Worm (Caenorhabditis elegans) whole organism, mixed stage, embryonic: ENCODE data around the gene C25F9.12.
A peak's percentile ranks its signal among the peaks of the same experiment; 100 is the strongest.

Source experiments
- M03D4.4 ChIP-seq: sonication (generic microtip); optimal IDR thresholded peaks from 2 replicates; lab custom pipeline; 2017; ENCODE audit warnings: mild to moderate bottlenecking, missing genetic modification characterization, missing compliant biosample characterization
- bed-3 ChIP-seq: fragments of 200-800 bp; sonication (Bioruptor generic); optimal IDR thresholded peaks from 3 replicates; lab custom pipeline; 2018; ENCODE audit warnings: mild to moderate bottlenecking, missing genetic modification characterization, moderate library complexity, missing compliant biosample characterization
- blmp-1 ChIP-seq: fragments of 150-350 bp; optimal IDR thresholded peaks from 2 replicates; lab custom pipeline; 2014; ENCODE audit warnings: missing biosample characterization, missing genetic modification characterization
- ceh-39 ChIP-seq: fragments of 150-350 bp; optimal IDR thresholded peaks from 2 replicates; lab custom pipeline; 2014; ENCODE audit warnings: missing biosample characterization, missing genetic modification characterization
- ceh-43 ChIP-seq: fragments of 200-800 bp; sonication (Bioruptor generic); optimal IDR thresholded peaks from 2 replicates; lab custom pipeline; 2018; ENCODE audit warnings: mild to moderate bottlenecking, missing genetic modification characterization, moderate library complexity, missing compliant biosample characterization
- ceh-83 ChIP-seq: fragments of 200-800 bp; sonication (Bioruptor generic); optimal IDR thresholded peaks from 2 replicates; lab custom pipeline; 2018; ENCODE audit warnings: mild to moderate bottlenecking, missing genetic modification characterization, missing compliant biosample characterization
- drap-1 ChIP-seq: fragments of 200-800 bp; sonication (Bioruptor generic); optimal IDR thresholded peaks from 3 replicates; lab custom pipeline; 2018; ENCODE audit warnings: mild to moderate bottlenecking, missing genetic modification characterization, missing compliant biosample characterization
- elt-3 ChIP-seq: fragments of 150-350 bp; optimal IDR thresholded peaks from 2 replicates; lab custom pipeline; 2014; ENCODE audit warnings: missing biosample characterization, missing genetic modification characterization
- flh-1 ChIP-seq: fragments of 200-800 bp; sonication (Bioruptor generic); optimal IDR thresholded peaks from 2 replicates; lab custom pipeline; 2018; ENCODE audit warnings: mild to moderate bottlenecking, missing genetic modification characterization, moderate library complexity, missing compliant biosample characterization
- ham-2 ChIP-seq: fragments of 200-800 bp; sonication (Bioruptor generic); optimal IDR thresholded peaks from 2 replicates; lab custom pipeline; 2018; ENCODE audit warnings: mild to moderate bottlenecking, missing genetic modification characterization, missing compliant biosample characterization
- hlh-1 ChIP-seq: fragments of 150-350 bp; optimal IDR thresholded peaks from 2 replicates; lab custom pipeline; 2014; ENCODE audit warnings: missing biosample characterization, missing genetic modification reagents, missing genetic modification characterization
- lin-32 ChIP-seq: fragments of 200-800 bp; sonication (Bioruptor generic); optimal IDR thresholded peaks from 2 replicates; lab custom pipeline; 2018; ENCODE audit warnings: mild to moderate bottlenecking, missing genetic modification characterization, missing compliant biosample characterization
- lsy-2 ChIP-seq: fragments of 150-350 bp; optimal IDR thresholded peaks from 2 replicates; lab custom pipeline; 2014; ENCODE audit warnings: missing biosample characterization, missing genetic modification characterization
- mab-5 ChIP-seq: fragments of 150-350 bp; optimal IDR thresholded peaks from 2 replicates; lab custom pipeline; 2014; ENCODE audit warnings: missing biosample characterization, missing genetic modification characterization
- mep-1 ChIP-seq: fragments of 150-350 bp; optimal IDR thresholded peaks from 2 replicates; lab custom pipeline; 2017; ENCODE audit warnings: missing biosample characterization, missing genetic modification reagents, missing genetic modification characterization, inconsistent platforms
- mls-2 ChIP-seq: sonication (generic microtip); optimal IDR thresholded peaks from 2 replicates; lab custom pipeline; 2016; ENCODE audit warnings: mild to moderate bottlenecking, missing genetic modification characterization, moderate library complexity, missing compliant biosample characterization
- nhr-12 ChIP-seq: fragments of 150-350 bp; optimal IDR thresholded peaks from 2 replicates; lab custom pipeline; 2014; ENCODE audit warnings: missing biosample characterization, missing genetic modification characterization
- nhr-237 ChIP-seq: fragments of 150-350 bp; optimal IDR thresholded peaks from 2 replicates; lab custom pipeline; 2014; ENCODE audit warnings: missing biosample characterization, missing genetic modification characterization
- nhr-76 ChIP-seq: sonication (generic microtip); optimal IDR thresholded peaks from 2 replicates; lab custom pipeline; 2017; ENCODE audit warnings: missing biosample characterization, missing genetic modification characterization
- pha-4 ChIP-seq: fragments of 150-350 bp; optimal IDR thresholded peaks from 2 replicates; lab custom pipeline; 2018; ENCODE audit warnings: missing biosample characterization, missing genetic modification reagents, missing genetic modification characterization
- sem-2 ChIP-seq: fragments of 200-800 bp; sonication (Bioruptor generic); optimal IDR thresholded peaks from 2 replicates; lab custom pipeline; 2018; ENCODE audit warnings: mild to moderate bottlenecking, missing genetic modification characterization, missing compliant biosample characterization
- snpc-4 ChIP-seq: fragments of 150-350 bp; optimal IDR thresholded peaks from 2 replicates; lab custom pipeline; 2014; ENCODE audit warnings: missing biosample characterization, missing genetic modification characterization
- sptf-1 ChIP-seq: sonication (generic microtip); optimal IDR thresholded peaks from 2 replicates; lab custom pipeline; 2017; ENCODE audit warnings: mild to moderate bottlenecking, missing genetic modification characterization, moderate library complexity, missing compliant biosample characterization
- tbx-8 ChIP-seq: fragments of 200-800 bp; sonication (Bioruptor generic); optimal IDR thresholded peaks from 2 replicates; lab custom pipeline; 2018; ENCODE audit warnings: mild to moderate bottlenecking, missing genetic modification characterization, moderate library complexity, missing compliant biosample characterization
- unc-120 ChIP-seq: sonication (generic microtip); optimal IDR thresholded peaks from 2 replicates; lab custom pipeline; 2017; ENCODE audit warnings: missing genetic modification characterization, missing compliant biosample characterization; ENCODE audit not compliant: poor library complexity, severe bottlenecking
- unc-39 ChIP-seq: fragments of 150-350 bp; optimal IDR thresholded peaks from 2 replicates; lab custom pipeline; 2014; ENCODE audit warnings: missing biosample characterization, missing genetic modification characterization
- unc-62 ChIP-seq: fragments of 150-350 bp; optimal IDR thresholded peaks from 2 replicates; lab custom pipeline; 2014; ENCODE audit warnings: missing biosample characterization, missing genetic modification reagents, missing genetic modification characterization
- zip-8 ChIP-seq: fragments of 150-350 bp; optimal IDR thresholded peaks from 2 replicates; lab custom pipeline; 2014; ENCODE audit warnings: missing biosample characterization, missing genetic modification characterization

The C25F9.12 gene

ce11 chrV:19410663-19411062 lies 7.9 kb upstream of the C25F9.12 start, which contains the start of gene C25F9.5:
TSS of gene C25F9.5 (minus strand) at chrV:19410857.
- TF ChIP-seq blmp-1 (tag; lab: Kevin White, UChicago) = no peak

ce11 chrV:19405276-19405815 lies 2.6 kb upstream of the C25F9.12 start, which contains the start of the genes C25F9.6 and C25F9.10:
TSS of gene C25F9.6 (minus strand) at chrV:19405326.
TSS of gene C25F9.10 (plus strand) at chrV:19405729.
- no peak for TF ChIP-seq mls-2 (tag; lab: Kevin White, UChicago)
- TF ChIP-seq unc-39 (tag; lab: Kevin White, UChicago) = no peak
- TF ChIP-seq lsy-2 (tag; lab: Kevin White, UChicago) = no peak
- no peak for TF ChIP-seq sem-2 (GFP tag; lab: Kevin White, UChicago)
- no peak for TF ChIP-seq nhr-237 (tag; lab: Kevin White, UChicago)
- no peak for TF ChIP-seq lin-32 (GFP tag; lab: Kevin White, UChicago)
- no peak for TF ChIP-seq sptf-1 (tag; lab: Kevin White, UChicago)
- TF ChIP-seq bed-3 (GFP tag; lab: Kevin White, UChicago) = no peak
- TF ChIP-seq mab-5 (tag; lab: Kevin White, UChicago) = no peak

DNA sequence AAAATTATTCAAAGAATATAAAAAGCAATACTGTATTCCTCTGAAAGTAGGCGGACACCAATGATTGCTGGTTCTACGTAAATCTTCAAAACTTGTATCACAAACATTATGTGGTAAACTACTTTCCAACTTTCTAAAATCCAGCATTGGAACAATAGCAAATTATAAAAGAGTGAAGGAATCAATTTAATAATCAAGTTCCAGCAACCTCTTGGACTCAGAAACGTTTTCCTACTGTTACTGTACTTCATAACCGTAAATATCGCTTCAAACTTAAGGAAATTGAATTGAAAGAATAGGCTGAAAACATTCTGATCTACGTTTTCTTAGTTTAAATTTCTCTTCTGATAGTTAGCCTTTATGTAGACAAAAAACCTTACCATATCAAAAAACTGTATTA lies 864 bp upstream of the C25F9.12 start:
- TF ChIP-seq mls-2 (tag; lab: Kevin White, UChicago) (no peak), mab-5 (tag; lab: Kevin White, UChicago) (no peak), nhr-76 (no peak), ceh-43 (GFP tag; lab: Kevin White, UChicago) (no peak), mep-1 (tag; lab: Kevin White, UChicago) (no peak), tbx-8 (GFP tag; lab: Kevin White, UChicago) (no peak), sem-2 (GFP tag; lab: Kevin White, UChicago) (no peak), drap-1 (GFP tag; lab: Kevin White, UChicago) (no peak), nhr-237 (tag; lab: Kevin White, UChicago) (no peak), hlh-1 (no peak)

ce11 chrV:19401429-19401828 lies 1.3 kb downstream of the C25F9.12 start:
- TF ChIP-seq zip-8 (tag; lab: Kevin White, UChicago) (peak; percentile 7), flh-1 (GFP tag; lab: Kevin White, UChicago) (no peak)

ce11 chrV:19400619-19401018 lies 2.1 kb downstream of the C25F9.12 start, which contains the start of gene srw-86:
TSS of gene srw-86 (minus strand) at chrV:19400719.
- TF ChIP-seq nhr-12 (tag; lab: Kevin White, UChicago) (no peak), mep-1 (tag; lab: Kevin White, UChicago) (no peak), ceh-39 (tag; lab: Kevin White, UChicago) (no peak), hlh-1 (no peak), sptf-1 (tag; lab: Kevin White, UChicago) (no peak), zip-8 (tag; lab: Kevin White, UChicago) (no peak), M03D4.4 (tag; lab: Kevin White, UChicago) (no peak), tbx-8 (GFP tag; lab: Kevin White, UChicago) (no peak), unc-120 (tag; lab: Kevin White, UChicago) (no peak), ceh-43 (GFP tag; lab: Kevin White, UChicago) (no peak), ham-2 (GFP tag; lab: Kevin White, UChicago) (no peak), pha-4 (tag; lab: Kevin White, UChicago) (no peak), snpc-4 (tag; lab: Kevin White, UChicago) (no peak), unc-62 (GFP tag; lab: Kevin White, UChicago) (no peak), ceh-83 (GFP tag; lab: Kevin White, UChicago) (no peak), flh-1 (GFP tag; lab: Kevin White, UChicago) (no peak), elt-3 (tag; lab: Kevin White, UChicago) (no peak), drap-1 (GFP tag; lab: Kevin White, UChicago) (no peak), nhr-76 (no peak)

ce11 chrV:19398882-19399281 lies 3.9 kb downstream of the C25F9.12 start, which contains the start of gene C25F9.13:
TSS of gene C25F9.13 (minus strand) at chrV:19398982.
- TF ChIP-seq nhr-76 = no peak
- TF ChIP-seq, all 35 proteins: peak for 0
